Fruit fly (Drosophila melanogaster): ENCODE results near the gene CG13989.
A peak's percentile ranks its signal among the peaks of the same experiment; 100 is the strongest.

DNA sequence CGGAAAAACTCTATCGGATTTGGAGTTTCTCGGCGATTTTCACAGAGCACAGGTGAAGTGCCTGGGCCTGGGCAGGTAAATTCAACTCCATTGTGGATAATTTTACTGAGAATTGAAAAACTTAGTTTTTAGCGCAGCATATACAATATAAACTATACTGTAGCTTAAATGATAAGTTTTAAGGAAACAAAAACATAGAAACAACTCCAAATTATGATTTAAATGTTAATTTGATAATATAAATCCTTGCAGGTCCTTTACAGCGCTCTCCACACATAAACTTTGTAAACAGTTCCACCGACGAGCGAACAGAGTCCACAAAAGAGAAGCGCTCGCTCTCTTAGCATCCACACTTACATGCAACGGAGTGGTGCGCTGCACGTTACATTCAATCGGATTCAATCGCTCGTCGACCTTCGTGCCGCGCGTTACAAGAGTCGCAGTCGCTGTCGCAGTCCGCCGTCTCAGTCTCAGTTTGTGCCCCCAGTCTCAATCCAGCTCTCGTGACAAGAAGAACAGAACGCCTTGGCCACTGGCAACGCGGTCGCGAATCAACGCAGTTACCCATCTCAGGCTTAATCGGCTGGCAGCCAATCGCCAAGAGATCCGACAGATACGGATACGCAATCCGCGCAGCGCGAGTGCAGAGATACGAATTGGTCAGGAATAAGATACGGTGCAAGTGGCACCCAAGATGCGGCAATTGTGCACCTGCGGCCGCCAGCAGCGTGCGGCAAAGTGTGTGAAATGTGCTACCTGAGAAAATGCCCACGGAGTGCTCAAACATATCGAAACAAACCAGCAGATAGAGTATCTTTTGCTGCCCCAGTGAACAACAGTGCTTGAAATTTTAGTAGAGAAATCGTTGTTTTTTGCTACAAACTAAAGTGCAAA lies 18.8 kb downstream of the CG13989 start, which contains the start of gene smal:
- no peak for TF ChIP-seq pan (optimal IDR thresholded peaks at IDR 0.05)
- TF ChIP-seq dl (GFP tag; optimal IDR thresholded peaks at IDR 0.05; ENCODE audit: insufficient read depth in 1 of 2, partially characterized antibody in 2 of 2): peak in 1 of 2 experiments; percentile 37
- TF ChIP-seq usp (GFP tag; optimal IDR thresholded peaks at IDR 0.05): no peak
- no peak for TF ChIP-seq Dfd (GFP tag; optimal IDR thresholded peaks at IDR 0.05)
- no peak for TF ChIP-seq Hr78 (GFP tag; optimal IDR thresholded peaks at IDR 0.05)
